Worm (Caenorhabditis elegans): Measurements from ENCODE around the gene Y102A5C.4.

- TF ChIP-seq ceh-13 (GFP tag; optimal IDR thresholded peaks at IDR 0.05) (no peak), aly-1 (tag; optimal IDR thresholded peaks at IDR 0.05) (no peak), flt-1 (GFP tag; IDR thresholded peaks at IDR 0.05) (no peak)
Measured at ce11 chrV:16899355-16899754, 22.7 kb upstream of the Y102A5C.4 start, which contains the start of gene fbxa-45.
